Worm (Caenorhabditis elegans) whole organism, L1 larva: ENCODE data around the gene C26E1.2.

Experiments used
- C34B4.2 ChIP-seq: sonication (generic microtip); optimal IDR thresholded peaks from 2 replicates; lab custom pipeline; 2017; ENCODE audit warnings: mild to moderate bottlenecking, missing genetic modification characterization, missing compliant biosample characterization
- F16B12.6 ChIP-seq: fragments of 150-350 bp; optimal IDR thresholded peaks from 2 replicates; lab custom pipeline; 2014; ENCODE audit warnings: missing biosample characterization, missing genetic modification characterization
- blmp-1 ChIP-seq: fragments of 150-350 bp; optimal IDR thresholded peaks from 2 replicates; lab custom pipeline; 2014; ENCODE audit warnings: missing biosample characterization, missing genetic modification characterization
- ceh-8 ChIP-seq: fragments of 200-800 bp; sonication (Bioruptor generic); optimal IDR thresholded peaks from 2 replicates; lab custom pipeline; 2018; ENCODE audit warnings: mild to moderate bottlenecking, missing genetic modification characterization, moderate library complexity, missing compliant biosample characterization
- ces-1 ChIP-seq: fragments of 150-350 bp; optimal IDR thresholded peaks from 2 replicates; lab custom pipeline; 2014; ENCODE audit warnings: missing biosample characterization, missing genetic modification reagents, missing genetic modification characterization
- dsc-1 ChIP-seq: sonication (generic microtip); optimal IDR thresholded peaks from 2 replicates; lab custom pipeline; 2016; ENCODE audit warnings: mild to moderate bottlenecking, missing genetic modification characterization, missing compliant biosample characterization
- efl-1 ChIP-seq, 4 experiments: fragments of 150-350 bp; optimal IDR thresholded peaks in 3 of 4; peaks in 1 of 4; 1 replicate in 1 of 4; 2 replicates in 3 of 4; lab custom pipeline; 2014; ENCODE audit warnings: missing biosample characterization in 2 of 4, missing genetic modification characterization in 2 of 4, missing genetic modification reagents in 2 of 4
- efl-3 ChIP-seq: fragments of 200-800 bp; sonication (Bioruptor generic); optimal IDR thresholded peaks from 2 replicates; lab custom pipeline; 2018; ENCODE audit warnings: mild to moderate bottlenecking, missing genetic modification characterization, missing compliant biosample characterization
- elt-3 ChIP-seq, 6 experiments: fragments of 150-350 bp in 1 of 6; sonication (generic microtip); optimal IDR thresholded peaks; 2 replicates each; lab custom pipeline; 2017 to 2018; ENCODE audit warnings: missing biosample characterization in 6 of 6, missing genetic modification characterization in 6 of 6, inconsistent platforms in 1 of 6
- fkh-10 ChIP-seq: sonication (generic microtip); optimal IDR thresholded peaks from 2 replicates; lab custom pipeline; 2017; ENCODE audit warnings: missing biosample characterization, missing genetic modification reagents, missing genetic modification characterization
- fkh-4 ChIP-seq: sonication (generic microtip); optimal IDR thresholded peaks from 2 replicates; lab custom pipeline; 2016; ENCODE audit warnings: missing compliant biosample characterization, missing genetic modification characterization, borderline replicate concordance
- hlh-17 ChIP-seq: fragments of 200-800 bp; sonication (Bioruptor generic); optimal IDR thresholded peaks from 2 replicates; lab custom pipeline; 2018; ENCODE audit warnings: missing genetic modification characterization, mild to moderate bottlenecking, missing compliant biosample characterization, moderate library complexity, borderline replicate concordance
- hpl-2 ChIP-seq: fragments of 150-350 bp; optimal IDR thresholded peaks from 2 replicates; lab custom pipeline; 2014; ENCODE audit warnings: missing biosample characterization, missing genetic modification reagents, missing genetic modification characterization
- irx-1 ChIP-seq: sonication (generic microtip); optimal IDR thresholded peaks from 2 replicates; lab custom pipeline; 2016; ENCODE audit warnings: missing genetic modification characterization, missing compliant biosample characterization
- lin-13 ChIP-seq: fragments of 150-350 bp; optimal IDR thresholded peaks from 2 replicates; lab custom pipeline; 2014; ENCODE audit warnings: missing biosample characterization, missing genetic modification reagents, missing genetic modification characterization
- lin-14 ChIP-seq: fragments of 200-800 bp; sonication (Bioruptor generic); optimal IDR thresholded peaks from 2 replicates; lab custom pipeline; 2018; ENCODE audit warnings: mild to moderate bottlenecking, missing genetic modification characterization, moderate library complexity, missing compliant biosample characterization
- lin-15B ChIP-seq: fragments of 150-350 bp; sonication (generic microtip); optimal IDR thresholded peaks from 3 replicates; lab custom pipeline; 2014; ENCODE audit warnings: missing biosample characterization, missing genetic modification characterization
- lin-39 ChIP-seq: fragments of 150-350 bp; optimal IDR thresholded peaks from 2 replicates; lab custom pipeline; 2014; ENCODE audit warnings: missing biosample characterization, missing genetic modification reagents, missing genetic modification characterization
- lsy-2 ChIP-seq, 2 experiments: fragments of 150-350 bp; optimal IDR thresholded peaks; 2 replicates each; lab custom pipeline; 2014; ENCODE audit warnings: missing biosample characterization in 2 of 2, missing genetic modification characterization in 2 of 2
- mab-9 ChIP-seq: fragments of 200-800 bp; sonication (Bioruptor generic); IDR thresholded peaks from 2 replicates; pipeline ENCODE4 v1.3.6; 2022; ENCODE audit warnings: missing genetic modification reagents, missing genetic modification characterization, missing compliant biosample characterization
- mep-1 ChIP-seq: fragments of 150-350 bp; optimal IDR thresholded peaks from 2 replicates; lab custom pipeline; 2014; ENCODE audit warnings: missing biosample characterization, missing genetic modification characterization
- nhr-47 ChIP-seq: sonication (generic microtip); optimal IDR thresholded peaks from 2 replicates; lab custom pipeline; 2016; ENCODE audit warnings: mild to moderate bottlenecking, missing genetic modification characterization, moderate library complexity, missing compliant biosample characterization
- nhr-71 ChIP-seq: sonication (generic microtip); optimal IDR thresholded peaks from 2 replicates; lab custom pipeline; 2016; ENCODE audit warnings: mild to moderate bottlenecking, missing genetic modification characterization, moderate library complexity, missing compliant biosample characterization
- snu-23 ChIP-seq: sonication (generic microtip); optimal IDR thresholded peaks from 2 replicates; lab custom pipeline; 2016; ENCODE audit warnings: missing genetic modification characterization, missing compliant biosample characterization
- sptf-1 ChIP-seq: fragments of 150-350 bp; optimal IDR thresholded peaks from 2 replicates; lab custom pipeline; 2014; ENCODE audit warnings: missing biosample characterization, missing genetic modification characterization
- tbx-2 ChIP-seq: sonication (generic microtip); optimal IDR thresholded peaks from 2 replicates; lab custom pipeline; 2016; ENCODE audit warnings: missing genetic modification characterization, missing compliant biosample characterization
- unc-30 ChIP-seq: sonication (generic microtip); optimal IDR thresholded peaks from 2 replicates; lab custom pipeline; 2017; ENCODE audit warnings: missing biosample characterization, missing genetic modification characterization
- unc-86 ChIP-seq: sonication (generic microtip); optimal IDR thresholded peaks from 2 replicates; lab custom pipeline; 2016; ENCODE audit warnings: missing genetic modification characterization, missing compliant biosample characterization
- vab-15 ChIP-seq: sonication (generic microtip); optimal IDR thresholded peaks from 2 replicates; lab custom pipeline; 2017; ENCODE audit warnings: missing genotype, mild to moderate bottlenecking, missing genetic modification characterization, missing compliant biosample characterization
- ztf-11 ChIP-seq, 2 experiments: sonication (generic microtip); optimal IDR thresholded peaks; 2 replicates each; lab custom pipeline; 2016 to 2017; ENCODE audit warnings: missing genetic modification characterization in 2 of 2, missing biosample characterization in 1 of 2, missing compliant biosample characterization in 1 of 2

The C26E1.2 gene

ce11 chrV:13345867-13346328, 41.0 kb downstream of the C26E1.2 start, which contains the start of gene twk-43 (continued):
- TF ChIP-seq ceh-8 (GFP tag; lab: Kevin White, UChicago) (no peak), blmp-1 (tag; lab: Kevin White, UChicago) (no peak), fkh-4 (tag; lab: Kevin White, UChicago) (no peak), lin-39 (tag; lab: Kevin White, UChicago) (peak; percentile 56), vab-15 (peak; percentile 4), hlh-17 (no peak), dsc-1 (tag; lab: Kevin White, UChicago) (peak; percentile 71), lin-13 (GFP tag; lab: Kevin White, UChicago) (no peak), hpl-2 (GFP tag; lab: Kevin White, UChicago) (no peak), nhr-47 (no peak), irx-1 (tag; lab: Kevin White, UChicago) (no peak), lsy-2 (tag; optimal IDR thresholded peaks at IDR 0.05; lab: Kevin White, UChicago) (peak in 1 of 2 experiments; percentile 2), C34B4.2 (no peak), mep-1 (tag; lab: Kevin White, UChicago) (no peak), tbx-2 (peak; percentile 10), sptf-1 (tag; lab: Kevin White, UChicago) (no peak)

DNA sequence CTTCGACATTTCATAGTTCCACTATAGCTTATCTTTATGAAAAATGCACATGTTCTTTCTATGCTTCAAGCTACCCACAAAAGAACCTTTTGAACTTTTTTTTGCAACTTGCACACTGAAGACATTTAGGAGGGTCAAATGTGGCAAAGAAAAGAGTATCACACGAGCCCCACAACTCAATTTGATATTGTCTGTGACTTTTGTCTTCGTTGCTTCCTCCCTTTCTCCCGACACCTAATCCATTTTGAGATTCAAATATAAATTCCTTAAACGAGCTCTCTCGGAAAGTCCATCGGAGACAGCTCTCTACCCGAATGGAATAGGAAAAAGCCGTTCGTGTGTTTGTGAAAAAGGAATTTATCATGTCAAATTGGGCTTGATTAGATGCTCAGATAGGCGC, 45.4 kb downstream of the C26E1.2 start:
- TF ChIP-seq fkh-10 (GFP tag; lab: Kevin White, UChicago) (peak; percentile 57), elt-3 (tag; optimal IDR thresholded peaks at IDR 0.05; lab: Kevin White, UChicago) (no peak)

DNA sequence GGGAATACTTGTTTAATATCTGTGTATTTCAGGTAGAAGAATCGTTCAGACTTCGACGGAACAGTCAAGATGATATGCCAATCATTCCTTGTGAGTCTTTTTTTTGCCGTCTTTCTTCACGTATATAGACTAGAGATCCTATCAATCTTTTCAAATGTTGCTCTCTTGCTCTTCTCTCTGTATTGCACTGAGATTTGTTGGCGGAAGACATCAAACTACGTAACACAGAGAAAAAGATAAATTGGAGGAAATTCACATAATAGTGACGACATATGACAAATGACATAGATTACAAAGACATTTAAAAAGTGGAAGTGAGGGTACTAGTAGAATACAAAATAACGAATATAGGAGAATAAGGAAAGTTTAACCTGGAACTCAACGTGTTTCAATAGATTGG, 46.8 kb downstream of the C26E1.2 start:
- TF ChIP-seq unc-30 (tag; lab: Kevin White, UChicago) (no peak), lin-15B (tag; lab: Kevin White, UChicago) (no peak), ztf-11 (tag; optimal IDR thresholded peaks at IDR 0.05; lab: Kevin White, UChicago) (no peak), lin-39 (tag; lab: Kevin White, UChicago) (peak; percentile 27), nhr-71 (tag; lab: Kevin White, UChicago) (peak; percentile 57), mab-9 (GFP tag; lab: Robert Waterston, UW) (peak; percentile 68), lin-14 (peak; percentile 63)

ce11 chrV:13352415-13352814, 47.5 kb downstream of the C26E1.2 start:
- no peak for TF ChIP-seq unc-86 (tag; lab: Kevin White, UChicago)
- TF ChIP-seq efl-3 (GFP tag; lab: Kevin White, UChicago), result no peak
- TF ChIP-seq lin-14, result peak; percentile 61
- peak; percentile 78 for TF ChIP-seq mab-9 (GFP tag; lab: Robert Waterston, UW)

DNA sequence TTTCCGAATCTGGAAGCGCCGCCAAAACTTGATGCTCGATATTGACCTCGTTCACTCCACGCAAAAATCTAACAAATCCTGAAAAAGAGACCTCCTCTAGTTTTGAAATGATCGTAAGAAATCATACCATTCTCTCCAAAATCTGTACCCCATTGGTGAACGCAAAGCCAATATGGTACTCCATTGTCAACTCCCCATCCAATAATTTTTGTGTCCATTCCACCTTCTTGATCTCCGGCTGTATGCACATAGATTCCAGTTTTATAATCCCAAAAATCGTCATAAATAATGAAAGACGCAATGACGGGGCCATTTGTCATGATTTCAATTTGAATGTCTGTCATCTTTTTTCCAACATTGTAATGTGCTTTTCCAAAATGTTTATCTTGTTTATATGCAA, 51.3 kb downstream of the C26E1.2 start:
- no peak for TF ChIP-seq ces-1
- no peak for TF ChIP-seq F16B12.6 (tag; lab: Kevin White, UChicago)
- no peak for TF ChIP-seq snu-23 (GFP tag; lab: Kevin White, UChicago)
- no peak for TF ChIP-seq efl-1 (optimal IDR thresholded peaks at IDR 0.05; lab: Kevin White, UChicago)
- TF ChIP-seq efl-1 (GFP tag; optimal IDR thresholded peaks at IDR 0.05 in 1 of 2; lab: Kevin White, UChicago), result peak in 1 of 2 experiments; percentile 81
- no peak for TF ChIP-seq irx-1 (tag; lab: Kevin White, UChicago)
